Worm (Caenorhabditis elegans): ENCODE data around the gene athp-3.

DNA sequence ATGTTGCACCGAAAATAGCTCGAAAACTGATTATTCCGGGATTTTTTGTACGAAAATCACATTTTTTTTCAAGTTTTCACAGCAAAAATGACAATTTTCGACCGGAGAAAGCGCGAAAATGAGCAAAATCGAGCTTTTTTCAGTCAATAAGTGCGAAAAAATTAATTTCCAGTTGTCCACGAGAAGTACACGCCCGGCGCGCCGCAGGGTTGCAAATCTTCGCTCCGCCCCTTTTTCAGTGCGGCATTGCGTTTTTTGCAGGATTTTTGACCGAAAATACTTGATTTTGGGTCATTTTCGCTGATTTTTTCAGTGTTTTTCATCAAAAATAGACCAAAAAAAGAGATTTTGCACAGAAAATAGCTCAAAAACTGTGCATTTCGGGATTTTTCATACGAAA lies 36.2 kb upstream of the athp-3 start:
- TF ChIP-seq pag-3 (tag; optimal IDR thresholded peaks at IDR 0.05; ENCODE audit: borderline replicate concordance) (no peak), F13H6.1 (tag; optimal IDR thresholded peaks at IDR 0.05) (no peak), hlh-30 (tag; optimal IDR thresholded peaks at IDR 0.05; ENCODE audit: insufficient read depth) (no peak), npax-4 (tag; optimal IDR thresholded peaks at IDR 0.05) (no peak)

Measured in whole organism, late embryonic.